Worm (Caenorhabditis elegans): Measurements from ENCODE around the gene gei-8.

ce11 chrIII:8126978-8127377 lies 5.9 kb upstream of the gei-8 start:
- TF ChIP-seq elt-3 (tag; optimal IDR thresholded peaks at IDR 0.05) (no peak), lin-13 (GFP tag; optimal IDR thresholded peaks at IDR 0.05) (no peak), snpc-4 (tag; optimal IDR thresholded peaks at IDR 0.05) (no peak)
